Worm (Caenorhabditis elegans) whole organism, L4 larva: Measurements from ENCODE around the gene K05F1.6.

Source experiments
- F49E8.2 ChIP-seq: sonication (generic microtip); optimal IDR thresholded peaks from 2 replicates; lab custom pipeline; 2016; ENCODE audit warnings: missing compliant biosample characterization, mild to moderate bottlenecking, missing genetic modification characterization, borderline replicate concordance
- ama-1 ChIP-seq: fragments of 150-350 bp; optimal IDR thresholded peaks from 2 replicates; lab custom pipeline; 2014; ENCODE audit warnings: inconsistent platforms, mixed read lengths
- arid-1 ChIP-seq: fragments of 200-800 bp; sonication (Bioruptor generic); conservative IDR thresholded peaks from 2 replicates; pipeline ENCODE4 v1.3.6; 2022; ENCODE audit warnings: missing genetic modification reagents, missing genetic modification characterization, missing compliant biosample characterization
- dve-1 ChIP-seq: sonication (generic microtip); optimal IDR thresholded peaks from 2 replicates; lab custom pipeline; 2017; ENCODE audit warnings: antibody characterized with exemption, mild to moderate bottlenecking, missing genetic modification characterization, missing compliant biosample characterization; ENCODE audit not compliant: insufficient read depth
- lin-38 ChIP-seq: fragments of 200-800 bp; sonication (Bioruptor generic); IDR thresholded peaks from 2 replicates; pipeline ENCODE4 v1.3.6; 2022; ENCODE audit warnings: missing genetic modification reagents, missing genetic modification characterization, missing compliant biosample characterization
- lsy-2 ChIP-seq, 2 experiments: fragments of 150-350 bp in 1 of 2; sonication (generic microtip) in 1 of 2; optimal IDR thresholded peaks; 2 replicates each; lab custom pipeline; 2014 to 2017; ENCODE audit warnings: missing biosample characterization in 2 of 2, missing genetic modification characterization in 2 of 2
- mxl-2 ChIP-seq: fragments of 200-800 bp; sonication (Bioruptor generic); conservative IDR thresholded peaks from 2 replicates; pipeline ENCODE4 v1.3.6; 2022; ENCODE audit warnings: missing genetic modification reagents, missing genetic modification characterization, missing compliant biosample characterization
- nhr-28 ChIP-seq: fragments of 150-350 bp; optimal IDR thresholded peaks from 2 replicates; lab custom pipeline; 2014; ENCODE audit warnings: missing biosample characterization, missing genetic modification characterization
- vab-7 ChIP-seq: fragments of 200-800 bp; sonication (Bioruptor generic); IDR thresholded peaks from 2 replicates; pipeline ENCODE4 v1.3.6; 2022; ENCODE audit warnings: missing genetic modification reagents, missing genetic modification characterization, missing compliant biosample characterization

DNA sequence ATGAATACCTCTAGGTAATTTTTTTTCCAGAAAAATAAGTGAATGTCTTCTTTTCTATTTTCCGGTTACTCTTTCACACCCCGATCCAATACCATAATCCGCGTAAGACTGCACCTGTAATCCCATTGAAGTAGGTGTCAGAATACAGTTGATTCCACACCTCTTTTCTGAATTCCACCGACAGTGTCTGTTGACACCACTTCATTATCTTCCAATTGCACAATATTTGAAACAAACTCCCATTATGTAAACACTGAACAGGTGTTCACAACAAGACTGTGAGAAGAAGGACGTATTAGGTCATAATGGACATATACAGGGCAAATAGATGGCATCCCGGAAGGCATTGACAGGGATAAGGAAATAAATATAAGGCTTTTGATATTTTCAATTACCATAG lies 4.9 kb upstream of the K05F1.6 start:
- no peak for TF ChIP-seq arid-1 (GFP tag; lab: Robert Waterston, UW)
- TF ChIP-seq nhr-28 (tag; lab: Kevin White, UChicago) = no peak
- TF ChIP-seq dve-1 (tag; lab: Kevin White, UChicago) = no peak
- TF ChIP-seq lin-38 (GFP tag; lab: Robert Waterston, UW) = no peak
- no peak for TF ChIP-seq mxl-2 (GFP tag; lab: Robert Waterston, UW)
- no peak for TF ChIP-seq F49E8.2 (tag; lab: Kevin White, UChicago)
- no peak for TF ChIP-seq ama-1
- no peak for TF ChIP-seq lsy-2 (tag; optimal IDR thresholded peaks at IDR 0.05; lab: Kevin White, UChicago)
- no peak for TF ChIP-seq vab-7 (GFP tag; lab: Robert Waterston, UW)
